Fruit fly (Drosophila melanogaster): ENCODE measurements around the gene CG12523.

Gene CG12523

dm6 chr3L:10810539-10811443 lies 9.8 kb downstream of the CG12523 start (continued):
- TF ChIP-seq Rfx (GFP tag; IDR thresholded peaks at IDR 0.05), result peak; percentile 62
- TF ChIP-seq MESR4 (GFP tag; optimal IDR thresholded peaks at IDR 0.05), result no peak
- TF ChIP-seq lmd (GFP tag; IDR thresholded peaks at IDR 0.05), result peak; percentile 53
- TF ChIP-seq HLH3B (GFP tag; IDR thresholded peaks at IDR 0.05), result peak; percentile 69
- peak; percentile 73 for TF ChIP-seq mirr (GFP tag; optimal IDR thresholded peaks at IDR 0.05)
- TF ChIP-seq CG14050 (GFP tag; IDR thresholded peaks at IDR 0.05), result no peak
- peak; percentile 89 for TF ChIP-seq CG2678 (tag; optimal IDR thresholded peaks at IDR 0.05)
- TF ChIP-seq Atf3 (GFP tag; optimal IDR thresholded peaks at IDR 0.05), result no peak
- TF ChIP-seq ac (GFP tag; optimal IDR thresholded peaks at IDR 0.05), result no peak
- TF ChIP-seq ERR (GFP tag; optimal IDR thresholded peaks at IDR 0.05), result no peak
- TF ChIP-seq stwl (tag; optimal IDR thresholded peaks at IDR 0.05), result peak; percentile 47
- TF ChIP-seq CG2889 (GFP tag; IDR thresholded peaks at IDR 0.05), result 0 out of 3 replicates have a peak, but pooled peaks have one; percentile 11
- TF ChIP-seq B-H1 (GFP tag; IDR thresholded peaks at IDR 0.05), result peak; percentile 58
- peak; percentile 29 for TF ChIP-seq Vsx1 (GFP tag; optimal IDR thresholded peaks at IDR 0.05)
- TF ChIP-seq CG4820 (GFP tag; optimal IDR thresholded peaks at IDR 0.05), result peak; percentile 65
- 0 out of 4 replicates have a peak, but pooled peaks have one; percentile 29 for TF ChIP-seq Gug (GFP tag; IDR thresholded peaks at IDR 0.05)
- TF ChIP-seq CG14965 (GFP tag; optimal IDR thresholded peaks at IDR 0.05; ENCODE audit: borderline replicate concordance), result no peak
- no peak for TF ChIP-seq ash1 (GFP tag; optimal IDR thresholded peaks at IDR 0.05)
- TF ChIP-seq CG4424 (GFP tag; optimal IDR thresholded peaks at IDR 0.05), result peak; percentile 70
- peak; percentile 81 for TF ChIP-seq PHDP (tag; optimal IDR thresholded peaks at IDR 0.05)
- TF ChIP-seq NfI (GFP tag; optimal IDR thresholded peaks at IDR 0.05), result peak; percentile 61
- TF ChIP-seq Neu2 (GFP tag; optimal IDR thresholded peaks at IDR 0.05; ENCODE audit: borderline replicate concordance), result no peak
- peak; percentile 5 for TF ChIP-seq Hmx (GFP tag; optimal IDR thresholded peaks at IDR 0.05)
- peak; percentile 67 for TF ChIP-seq CG17385 (GFP tag; optimal IDR thresholded peaks at IDR 0.05)
- no peak for TF ChIP-seq GATAe (GFP tag; conservative IDR thresholded peaks at IDR 0.05)
- TF ChIP-seq CG9437 (GFP tag; optimal IDR thresholded peaks at IDR 0.05), result peak; percentile 43
- no peak for TF ChIP-seq Dip3 (GFP tag; optimal IDR thresholded peaks at IDR 0.05)
- TF ChIP-seq CG15269 (tag; optimal IDR thresholded peaks at IDR 0.05), result peak; percentile 75
- TF ChIP-seq D19A (tag; optimal IDR thresholded peaks at IDR 0.05), result peak; percentile 72
- peak; percentile 72 for TF ChIP-seq CG3281 (GFP tag; optimal IDR thresholded peaks at IDR 0.05)
- 0 out of 3 replicates have a peak, but pooled peaks have one; percentile 43 for TF ChIP-seq CG3726 (GFP tag; IDR thresholded peaks at IDR 0.05)
- no peak for TF ChIP-seq CG13624 (GFP tag; optimal IDR thresholded peaks at IDR 0.05)
- peak; percentile 37; the same call in 1 of the 2 replicates for TF ChIP-seq CG14441 (GFP tag; IDR thresholded peaks at IDR 0.05)
- TF ChIP-seq knrl (GFP tag; IDR thresholded peaks at IDR 0.05; ENCODE audit: partially characterized antibody), result no peak
- TF ChIP-seq CG3065 (GFP tag; optimal IDR thresholded peaks at IDR 0.05), result no peak
- TF ChIP-seq CG17328 (GFP tag; IDR thresholded peaks at IDR 0.05), result peak; percentile 46; the same call in 1 of the 2 replicates
- TF ChIP-seq fd64A (GFP tag; optimal IDR thresholded peaks at IDR 0.05), result no peak
- peak; percentile 31 for TF ChIP-seq CG4854 (GFP tag; optimal IDR thresholded peaks at IDR 0.05)
- TF ChIP-seq Opbp (GFP tag; IDR thresholded peaks at IDR 0.05; ENCODE audit: partially characterized antibody), result no peak
- peak; percentile 59 for TF ChIP-seq CG1233 (GFP tag; optimal IDR thresholded peaks at IDR 0.05)
- peak; percentile 41 for TF ChIP-seq sd (tag; optimal IDR thresholded peaks at IDR 0.05)
- peak in 1 of 2 experiments; percentile 68 for TF ChIP-seq Eip74EF (GFP tag; optimal IDR thresholded peaks at IDR 0.05)
- peak; percentile 29 for TF ChIP-seq fru (optimal IDR thresholded peaks at IDR 0.05)
- no peak for TF ChIP-seq Spps (tag; optimal IDR thresholded peaks at IDR 0.05)
- TF ChIP-seq E2f1 (GFP tag; IDR thresholded peaks at IDR 0.05), result peak; percentile 53; the same call in 1 of the 2 replicates
- no peak for TF ChIP-seq gsb (GFP tag; IDR thresholded peaks at IDR 0.05)
- TF ChIP-seq sim (GFP tag; IDR thresholded peaks at IDR 0.05), result no peak
- peak; percentile 78 for TF ChIP-seq unpg (GFP tag; optimal IDR thresholded peaks at IDR 0.05)
- no peak for TF ChIP-seq sr (GFP tag; IDR thresholded peaks at IDR 0.05)
